Fruit fly (Drosophila melanogaster) whole organism, embryonic: ENCODE measurements around the gene CG33107.
A peak's percentile ranks its signal among the peaks of the same experiment; 100 is the strongest.

ENCODE experiments used
- Antp ChIP-seq: fragments of 200-800 bp; sonication (Bioruptor generic); optimal IDR thresholded peaks from 3 replicates; lab custom pipeline; 2016; ENCODE audit warnings: missing biosample characterization, missing genetic modification characterization
- CG10654 ChIP-seq: fragments of 200-800 bp; sonication (Bioruptor generic); optimal IDR thresholded peaks from 2 replicates; lab custom pipeline; 2016; ENCODE audit warnings: missing biosample characterization, missing genetic modification characterization
- CG10979 ChIP-seq: fragments of 200-800 bp; sonication (Bioruptor generic); optimal IDR thresholded peaks from 2 replicates; lab custom pipeline; 2018; ENCODE audit warnings: missing biosample characterization, mild to moderate bottlenecking, missing genetic modification characterization, moderate library complexity
- CG11085 ChIP-seq: fragments of 200-800 bp; sonication (Bioruptor generic); IDR thresholded peaks from 2 replicates; pipeline ENCODE4 v1.3.6; 2022; ENCODE audit warnings: missing biosample characterization, missing genetic modification characterization
- CG11247 ChIP-seq: fragments of 200-800 bp; sonication (Bioruptor generic); IDR thresholded peaks from 2 replicates; pipeline ENCODE4 v1.3.6; 2022; ENCODE audit warnings: missing biosample characterization, missing genetic modification characterization
- CG13287 ChIP-seq: fragments of 200-800 bp; sonication (Bioruptor generic); IDR thresholded peaks from 2 replicates; pipeline ENCODE4 v1.3.6; 2022; ENCODE audit warnings: missing biosample characterization, missing genetic modification characterization; ENCODE audit not compliant: partially characterized antibody
- CG13624 ChIP-seq: fragments of 200-800 bp; sonication (Bioruptor generic); optimal IDR thresholded peaks from 2 replicates; lab custom pipeline; 2016; ENCODE audit warnings: missing biosample characterization, missing genetic modification characterization
- CG1529 ChIP-seq: fragments of 200-800 bp; sonication (Bioruptor generic); optimal IDR thresholded peaks from 3 replicates; lab custom pipeline; 2018; ENCODE audit warnings: missing biosample characterization, missing genetic modification characterization
- CG15601 ChIP-seq: fragments of 200-800 bp; sonication (Bioruptor generic); optimal IDR thresholded peaks from 3 replicates; lab custom pipeline; 2019; ENCODE audit warnings: missing biosample characterization, mild to moderate bottlenecking, missing genetic modification characterization, moderate library complexity
- CG1647 ChIP-seq: fragments of 200-800 bp; sonication (Bioruptor generic); optimal IDR thresholded peaks from 3 replicates; lab custom pipeline; 2016; ENCODE audit warnings: missing biosample characterization, missing genetic modification characterization
- CG1792 ChIP-seq: fragments of 200-800 bp; sonication (Bioruptor generic); optimal IDR thresholded peaks from 2 replicates; lab custom pipeline; 2016; ENCODE audit warnings: missing biosample characterization, missing genetic modification characterization
- CG2199 ChIP-seq: fragments of 200-800 bp; sonication (Bioruptor generic); IDR thresholded peaks from 3 replicates; pipeline ENCODE4 v1.3.6; 2022; ENCODE audit warnings: missing biosample characterization, missing genetic modification characterization
- CG31224 ChIP-seq: fragments of 200-800 bp; sonication (Bioruptor generic); IDR thresholded peaks from 2 replicates; pipeline ENCODE4 v1.3.6; 2022; ENCODE audit warnings: missing biosample characterization, missing genetic modification characterization
- CG32767 ChIP-seq: fragments of 200-800 bp; sonication (Bioruptor generic); IDR thresholded peaks from 2 replicates; pipeline ENCODE4 v1.3.6; 2022; ENCODE audit warnings: missing biosample characterization, missing genetic modification characterization
- CG34376 ChIP-seq: fragments of 200-800 bp; sonication (Bioruptor generic); optimal IDR thresholded peaks from 2 replicates; lab custom pipeline; 2018; ENCODE audit warnings: missing biosample characterization, mild to moderate bottlenecking, missing genetic modification characterization
- CG4282 ChIP-seq: fragments of 200-800 bp; sonication (Bioruptor generic); optimal IDR thresholded peaks from 2 replicates; lab custom pipeline; 2016; ENCODE audit warnings: missing biosample characterization, missing genetic modification characterization
- CG4730 ChIP-seq: fragments of 200-800 bp; sonication (Bioruptor generic); IDR thresholded peaks from 2 replicates; pipeline ENCODE4 v1.3.6; 2022; ENCODE audit warnings: missing biosample characterization, missing genetic modification characterization
- CG6683 ChIP-seq: fragments of 200-800 bp; sonication (Bioruptor generic); optimal IDR thresholded peaks from 2 replicates; lab custom pipeline; 2017; ENCODE audit warnings: missing biosample characterization, mild to moderate bottlenecking, missing genetic modification characterization, missing genetic modification reagents
- CkIIα-i1 ChIP-seq: fragments of 200-800 bp; sonication (Bioruptor generic); IDR thresholded peaks from 2 replicates; pipeline ENCODE4 v1.3.6; 2022; ENCODE audit warnings: missing biosample characterization, missing genetic modification characterization
- Deaf1 ChIP-seq: fragments of 200-800 bp; optimal IDR thresholded peaks from 3 replicates; lab custom pipeline; 2019; ENCODE audit warnings: missing biosample characterization, mild to moderate bottlenecking, missing genetic modification characterization, moderate library complexity
- Dll ChIP-seq: fragments of 200-800 bp; sonication (Bioruptor generic); IDR thresholded peaks from 4 replicates; pipeline ENCODE4 v1.3.6; 2022; ENCODE audit warnings: missing biosample characterization, missing genetic modification characterization; ENCODE audit not compliant: partially characterized antibody
- E2f2 ChIP-seq: fragments of 200-800 bp; sonication (Bioruptor generic); IDR thresholded peaks from 2 replicates; pipeline ENCODE4 v1.3.6; 2022; ENCODE audit warnings: missing biosample characterization, missing genetic modification characterization
- Elba2 ChIP-seq: fragments of 200-800 bp; sonication (Bioruptor generic); optimal IDR thresholded peaks from 3 replicates; lab custom pipeline; 2016; ENCODE audit warnings: missing biosample characterization, missing genetic modification characterization
- Lpt ChIP-seq: fragments of >200 bp; optimal IDR thresholded peaks from 2 replicates; lab custom pipeline; 2018; ENCODE audit warnings: missing biosample characterization, missing genetic modification characterization
- MESR4 ChIP-seq: fragments of 200-800 bp; sonication (Bioruptor generic); optimal IDR thresholded peaks from 2 replicates; lab custom pipeline; 2018; ENCODE audit warnings: missing biosample characterization, mild to moderate bottlenecking, missing genetic modification characterization, moderate library complexity
- Meics ChIP-seq: fragments of 200-800 bp; sonication (Bioruptor generic); optimal IDR thresholded peaks from 2 replicates; lab custom pipeline; 2017; ENCODE audit warnings: missing biosample characterization, mild to moderate bottlenecking, missing genetic modification characterization
- Nf-YA ChIP-seq: fragments of 200-800 bp; sonication (Bioruptor generic); IDR thresholded peaks from 2 replicates; pipeline ENCODE4 v1.3.6; 2022; ENCODE audit warnings: missing biosample characterization, missing genetic modification characterization
- Nf-YB ChIP-seq: fragments of 200-800 bp; sonication (Bioruptor generic); optimal IDR thresholded peaks from 3 replicates; lab custom pipeline; 2019; ENCODE audit warnings: missing biosample characterization, mild to moderate bottlenecking, missing genetic modification characterization, moderate library complexity
- Oli ChIP-seq: fragments of 200-800 bp; sonication (Bioruptor generic); optimal IDR thresholded peaks from 2 replicates; lab custom pipeline; 2018; ENCODE audit warnings: missing biosample characterization, mild to moderate bottlenecking, missing genetic modification characterization, moderate library complexity
- Pdp1 ChIP-seq, 2 experiments: fragments of 200-800 bp; sonication (Bioruptor generic); optimal IDR thresholded peaks; 3 replicates each; lab custom pipeline; 2016; ENCODE audit warnings: missing biosample characterization in 2 of 2, missing genetic modification characterization in 2 of 2, mild to moderate bottlenecking in 1 of 2, moderate library complexity in 1 of 2
- Poxn ChIP-seq: fragments of 200-800 bp; sonication (Bioruptor generic); IDR thresholded peaks from 2 replicates; pipeline ENCODE4 v1.3.6; 2022; ENCODE audit warnings: missing biosample characterization, missing genetic modification characterization
- Ptx1 ChIP-seq: fragments of 200-800 bp; sonication (Bioruptor generic); IDR thresholded peaks from 2 replicates; pipeline ENCODE4 v1.3.6; 2022; ENCODE audit warnings: missing biosample characterization, missing genetic modification characterization
- TFAM ChIP-seq: fragments of 200-800 bp; sonication (Bioruptor generic); optimal IDR thresholded peaks from 2 replicates; lab custom pipeline; 2017; ENCODE audit warnings: missing biosample characterization, missing genetic modification characterization, inconsistent platforms
- br ChIP-seq: fragments of >200 bp; optimal IDR thresholded peaks from 2 replicates; lab custom pipeline; 2017
- btn ChIP-seq: fragments of 200-800 bp; sonication (Bioruptor generic); optimal IDR thresholded peaks from 2 replicates; lab custom pipeline; 2016; ENCODE audit warnings: missing biosample characterization, missing genetic modification characterization
- dimm ChIP-seq: fragments of 200-800 bp; sonication (Bioruptor generic); IDR thresholded peaks from 2 replicates; pipeline ENCODE4 v1.3.6; 2022; ENCODE audit warnings: missing biosample characterization, missing genetic modification characterization
- ems ChIP-seq: fragments of 200-800 bp; sonication (Bioruptor generic); optimal IDR thresholded peaks from 3 replicates; lab custom pipeline; 2016; ENCODE audit warnings: missing biosample characterization, missing genetic modification characterization
- eyg ChIP-seq: fragments of 200-800 bp; sonication (Bioruptor generic); optimal IDR thresholded peaks from 3 replicates; lab custom pipeline; 2016; ENCODE audit warnings: missing biosample characterization, missing genetic modification characterization
- gsb-n ChIP-seq: fragments of 200-800 bp; sonication (Bioruptor generic); optimal IDR thresholded peaks from 3 replicates; lab custom pipeline; 2018; ENCODE audit warnings: missing biosample characterization, mild to moderate bottlenecking, missing genetic modification characterization
- her ChIP-seq: fragments of 200-800 bp; sonication (Bioruptor generic); optimal IDR thresholded peaks from 2 replicates; lab custom pipeline; 2016; ENCODE audit warnings: missing biosample characterization, missing genetic modification characterization
- ken ChIP-seq: fragments of 200-800 bp; sonication (Bioruptor generic); IDR thresholded peaks from 3 replicates; pipeline ENCODE4 v1.3.6; 2022; ENCODE audit warnings: missing biosample characterization, missing genetic modification characterization
- kni ChIP-seq: fragments of 200-800 bp; sonication (Bioruptor generic); optimal IDR thresholded peaks from 3 replicates; lab custom pipeline; 2017; ENCODE audit warnings: mild to moderate bottlenecking, missing biosample characterization, missing genetic modification reagents, missing genetic modification characterization
- lbe ChIP-seq: fragments of 200-800 bp; sonication (Bioruptor generic); optimal IDR thresholded peaks from 2 replicates; lab custom pipeline; 2016; ENCODE audit warnings: missing biosample characterization, mild to moderate bottlenecking, missing genetic modification characterization
- mld ChIP-seq: fragments of 200-800 bp; sonication (Bioruptor generic); IDR thresholded peaks from 3 replicates; pipeline ENCODE4 v1.3.6; 2022; ENCODE audit warnings: missing biosample characterization, missing genetic modification characterization; ENCODE audit not compliant: partially characterized antibody
- oc ChIP-seq: fragments of 200-800 bp; sonication (Bioruptor generic); optimal IDR thresholded peaks from 2 replicates; lab custom pipeline; 2018; ENCODE audit warnings: missing biosample characterization, mild to moderate bottlenecking, missing genetic modification characterization, moderate library complexity
- org-1 ChIP-seq: fragments of 200-800 bp; sonication (Bioruptor generic); optimal IDR thresholded peaks from 2 replicates; lab custom pipeline; 2017; ENCODE audit warnings: missing biosample characterization, missing genetic modification characterization
- run ChIP-seq: fragments of 200-800 bp; sonication (Bioruptor generic); optimal IDR thresholded peaks from 3 replicates; lab custom pipeline; 2018; ENCODE audit warnings: missing biosample characterization, mild to moderate bottlenecking, missing genetic modification characterization
- sc ChIP-seq, 3 experiments: fragments of >200 bp in 2 of 3; fragments of 200-800 bp in 1 of 3; sonication (Bioruptor generic) in 1 of 3; optimal IDR thresholded peaks; 2 replicates in 2 of 3; 3 replicates in 1 of 3; lab custom pipeline; 2017; ENCODE audit warnings: mild to moderate bottlenecking in 1 of 3, missing biosample characterization in 1 of 3, missing genetic modification characterization in 1 of 3, missing genetic modification reagents in 1 of 3
- stc ChIP-seq: fragments of 200-800 bp; sonication (Bioruptor generic); IDR thresholded peaks from 2 replicates; pipeline ENCODE4 v1.3.6; 2022; ENCODE audit warnings: missing biosample characterization, missing genetic modification characterization
- sug ChIP-seq: fragments of 200-800 bp; optimal IDR thresholded peaks from 2 replicates; lab custom pipeline; 2019; ENCODE audit warnings: missing biosample characterization, mild to moderate bottlenecking, missing genetic modification characterization, moderate library complexity
- ttk ChIP-seq: fragments of 200-800 bp; sonication (Bioruptor generic); IDR thresholded peaks from 2 replicates; pipeline ENCODE4 v2.1.2; 2022; ENCODE audit warnings: missing biosample characterization, missing genetic modification characterization
- vvl ChIP-seq: fragments of 200-800 bp; sonication (Bioruptor generic); IDR thresholded peaks from 2 replicates; pipeline ENCODE4 v1.3.6; 2022; ENCODE audit warnings: missing biosample characterization, missing genetic modification characterization

Gene CG33107

DNA sequence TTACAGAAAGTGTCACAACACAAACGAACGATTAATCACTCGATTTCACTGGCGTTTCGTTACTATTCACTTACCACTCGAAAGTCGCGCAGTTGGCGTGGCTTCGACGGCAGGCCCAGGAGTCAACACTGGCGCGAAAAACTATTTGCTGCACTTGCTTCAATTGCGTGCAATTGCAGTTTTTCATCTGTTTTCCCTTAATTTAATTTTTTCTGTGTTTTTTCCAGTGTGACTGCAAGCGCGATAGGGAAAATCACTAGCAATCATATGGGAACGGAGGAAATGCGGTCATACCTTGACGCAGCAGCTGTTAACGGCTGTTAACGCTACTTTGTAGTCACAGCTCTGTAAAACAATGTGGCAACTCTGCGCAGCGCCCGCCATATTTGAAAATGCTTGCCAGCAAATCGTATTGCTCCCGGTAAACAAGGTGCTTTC lies 36.9 kb downstream of the CG33107 start, which contains the start of gene AdipoR (continued):
- TF ChIP-seq btn (GFP tag; lab: Kevin White, UChicago) (no peak), CG10654 (GFP tag; lab: Kevin White, UChicago) (no peak), TFAM (GFP tag; lab: Kevin White, UChicago) (no peak), sc (optimal IDR thresholded peaks at IDR 0.05; lab: Kevin White, UChicago) (no peak), sc (GFP tag; optimal IDR thresholded peaks at IDR 0.05; lab: Kevin White, UChicago) (no peak), E2f2 (GFP tag; lab: Robert Waterston, UW) (peak; percentile 99), Dll (GFP tag; lab: Robert Waterston, UW) (0 out of 4 replicates have a peak, but pooled peaks have one; percentile 39), CG10979 (tag; lab: Kevin White, UChicago) (peak; percentile 28), lbe (GFP tag; lab: Kevin White, UChicago) (no peak), mld (GFP tag; lab: Robert Waterston, UW) (no peak), Elba2 (GFP tag; lab: Kevin White, UChicago) (no peak), CG1792 (GFP tag; lab: Kevin White, UChicago) (no peak), CG2199 (GFP tag; lab: Robert Waterston, UW) (0 out of 3 replicates have a peak, but pooled peaks have one; percentile 27), org-1 (GFP tag; lab: Kevin White, UChicago) (no peak), CG1529 (no peak), CG15601 (tag; lab: Kevin White, UChicago) (peak; percentile 5), Antp (no peak), MESR4 (GFP tag; lab: Kevin White, UChicago) (peak; percentile 93), Pdp1 (GFP tag; optimal IDR thresholded peaks at IDR 0.05; lab: Kevin White, UChicago) (peak in 1 of 2 experiments; percentile 5), eyg (GFP tag; lab: Kevin White, UChicago) (no peak), kni (GFP tag; lab: Kevin White, UChicago) (peak; percentile 35), CG6683 (no peak), CkIIα-i1 (GFP tag; lab: Robert Waterston, UW) (no peak), stc (no peak), CG32767 (GFP tag; lab: Robert Waterston, UW) (no peak), oc (no peak), her (GFP tag; lab: Kevin White, UChicago) (peak; percentile 49), CG11085 (GFP tag; lab: Robert Waterston, UW) (no peak), CG13287 (GFP tag; lab: Robert Waterston, UW) (peak; percentile 54), Nf-YA (no peak), ken (GFP tag; lab: Robert Waterston, UW) (no peak), ttk (GFP tag; lab: Robert Waterston, UW) (no peak), sug (tag; lab: Kevin White, UChicago) (peak; percentile 42), CG4282 (GFP tag; lab: Kevin White, UChicago) (peak; percentile 26), Lpt (GFP tag; lab: Kevin White, UChicago) (no peak), CG11247 (GFP tag; lab: Robert Waterston, UW) (no peak), Nf-YB (GFP tag; lab: Kevin White, UChicago) (peak; percentile 17), CG34376 (GFP tag; lab: Kevin White, UChicago) (peak; percentile 38), CG1647 (GFP tag; lab: Kevin White, UChicago) (no peak), CG31224 (no peak), Deaf1 (tag; lab: Kevin White, UChicago) (peak; percentile 44), Meics (peak; percentile 95), gsb-n (tag; lab: Kevin White, UChicago) (peak; percentile 25), br (lab: Kevin White, UChicago) (no peak), Ptx1 (GFP tag; lab: Robert Waterston, UW) (0 out of 2 replicates have a peak, but pooled peaks have one; percentile 14), ems (GFP tag; lab: Kevin White, UChicago) (no peak), Poxn (no peak), dimm (no peak), CG13624 (GFP tag; lab: Kevin White, UChicago) (peak; percentile 56), CG4730 (no peak), Oli (tag; lab: Kevin White, UChicago) (no peak), run (tag; lab: Kevin White, UChicago) (no peak), vvl (GFP tag; lab: Robert Waterston, UW) (peak; percentile 52; the same call in 1 of the 2 replicates)
